Worm (Caenorhabditis elegans): ENCODE results near the gene nhr-158.

DNA sequence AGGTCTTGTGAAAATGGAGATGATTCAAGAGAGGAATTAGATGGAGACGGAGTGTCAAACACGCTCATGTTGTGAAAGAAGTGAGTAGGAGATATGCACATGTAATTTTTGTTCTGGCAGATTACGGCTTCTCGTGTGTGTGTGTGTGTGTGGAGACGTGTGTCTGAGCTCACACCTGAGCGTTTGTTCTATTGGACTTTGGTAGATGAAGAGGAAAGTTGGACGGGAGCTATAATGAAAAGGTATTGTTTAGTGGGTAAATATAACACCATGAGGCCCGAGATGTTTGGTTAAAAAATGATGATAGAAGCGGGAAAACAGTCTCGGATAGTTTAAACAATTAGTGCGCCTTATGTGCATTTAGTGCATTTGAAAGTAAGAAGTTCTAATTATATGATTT, 5.0 kb downstream of the nhr-158 start, which contains the start of gene nhr-157:
- TF ChIP-seq unc-55 (GFP tag; optimal IDR thresholded peaks at IDR 0.05), result no peak
- TF ChIP-seq nhr-232 (tag; optimal IDR thresholded peaks at IDR 0.05), result no peak
- TF ChIP-seq ceh-6 (GFP tag; optimal IDR thresholded peaks at IDR 0.05), result no peak
- TF ChIP-seq rnt-1 (tag; optimal IDR thresholded peaks at IDR 0.05), result no peak
- no peak for TF ChIP-seq dmd-4 (tag; optimal IDR thresholded peaks at IDR 0.05; ENCODE audit: borderline replicate concordance)
- TF ChIP-seq fkh-6 (tag; optimal IDR thresholded peaks at IDR 0.05), result no peak
